Fruit fly (Drosophila melanogaster) whole organism, larva: Measurements from ENCODE around the gene CG1316.
A peak's percentile ranks its signal among the peaks of the same experiment; 100 is the strongest.

Source experiments
- noc ChIP-seq: fragments of 200-800 bp; sonication (Bioruptor generic); optimal IDR thresholded peaks from 3 replicates; lab custom pipeline; 2019; ENCODE audit warnings: missing biosample characterization, mild to moderate bottlenecking, missing genetic modification characterization, moderate library complexity

Gene CG1316

dm6 chr3L:4264963-4265362, 18.7 kb upstream of the CG1316 start:
- TF ChIP-seq noc (tag; lab: Kevin White, UChicago): no peak

- TF ChIP-seq noc (tag; lab: Kevin White, UChicago): no peak
Observed at dm6 chr3L:4265836-4266235, 17.8 kb upstream of the CG1316 start.

dm6 chr3L:4267403-4267802, 16.2 kb upstream of the CG1316 start, which contains the start of gene CG33764:
Gene CG33764 (minus strand): TSS chr3L:4267503.
- no peak for TF ChIP-seq noc (tag; lab: Kevin White, UChicago)

dm6 chr3L:4269208-4269607, 14.4 kb upstream of the CG1316 start:
- TF ChIP-seq noc (tag; lab: Kevin White, UChicago): no peak

- TF ChIP-seq noc (tag; lab: Kevin White, UChicago): peak; percentile 90
Observed at dm6 chr3L:4269920-4270319, 13.7 kb upstream of the CG1316 start.

dm6 chr3L:4270949-4271827, 12.5 kb upstream of the CG1316 start:
- TF ChIP-seq noc (tag; lab: Kevin White, UChicago): no peak

- TF ChIP-seq noc (tag; lab: Kevin White, UChicago): no peak
Observed at dm6 chr3L:4272167-4272773, 11.4 kb upstream of the CG1316 start.

dm6 chr3L:4277796-4278195, 5.9 kb upstream of the CG1316 start, which contains the start of gene Ctl1:
Gene Ctl1 (plus strand): TSS chr3L:4277962.
- no peak for TF ChIP-seq noc (tag; lab: Kevin White, UChicago)

- TF ChIP-seq noc (tag; lab: Kevin White, UChicago): no peak
Observed at dm6 chr3L:4282627-4283026, 1.0 kb upstream of the CG1316 start, which contains the start of gene CG11583. Gene CG11583 (minus strand): TSS chr3L:4282817.

dm6 chr3L:4286784-4287183, 3.1 kb downstream of the CG1316 start, which contains the start of gene TfIIEbeta:
Gene TfIIEbeta (plus strand): TSS chr3L:4287038.
- no peak for TF ChIP-seq noc (tag; lab: Kevin White, UChicago)

- TF ChIP-seq noc (tag; lab: Kevin White, UChicago): peak; percentile 75
Observed at dm6 chr3L:4288591-4289056, 5.0 kb downstream of the CG1316 start, which contains the start of gene Hexo1. Gene Hexo1 (plus strand): TSS chr3L:4288641.

dm6 chr3L:4292120-4292697, 8.6 kb downstream of the CG1316 start, which contains the start of the genes CG15012 and Fdx2:
Gene CG15012 (minus strand): TSS chr3L:4292246.
Gene Fdx2 (plus strand): TSS chr3L:4292482.
- TF ChIP-seq noc (tag; lab: Kevin White, UChicago): peak; percentile 26

- TF ChIP-seq noc (tag; lab: Kevin White, UChicago): no peak
Observed at dm6 chr3L:4293304-4293703, 9.7 kb downstream of the CG1316 start.

dm6 chr3L:4293711-4294110, 10.1 kb downstream of the CG1316 start:
- TF ChIP-seq noc (tag; lab: Kevin White, UChicago): peak; percentile 28

dm6 chr3L:4296760-4297159, 13.1 kb downstream of the CG1316 start:
- TF ChIP-seq noc (tag; lab: Kevin White, UChicago): no peak

dm6 chr3L:4302088-4302487, 18.4 kb downstream of the CG1316 start:
- TF ChIP-seq noc (tag; lab: Kevin White, UChicago): no peak
